Fruit fly (Drosophila melanogaster): ENCODE data around the gene CG11638.

The CG11638 gene

dm6 chrX:1026511-1026910, at the start of gene CG11638, which contains the start of the genes CG32814 and CG3021 (continued):
- TF ChIP-seq row (GFP tag; IDR thresholded peaks at IDR 0.05), result no peak; the same call in 2 of the 3 replicates
- no peak for TF ChIP-seq CG18764 (GFP tag; optimal IDR thresholded peaks at IDR 0.05)
- TF ChIP-seq CG31365 (tag; optimal IDR thresholded peaks at IDR 0.05), result peak; percentile 37
- TF ChIP-seq vnd (GFP tag; IDR thresholded peaks at IDR 0.05; ENCODE audit: partially characterized antibody), result no peak
- no peak for TF ChIP-seq dysf (GFP tag; IDR thresholded peaks at IDR 0.05)
- TF ChIP-seq CG7271 (tag; optimal IDR thresholded peaks at IDR 0.05), result no peak
- TF ChIP-seq ac (GFP tag; optimal IDR thresholded peaks at IDR 0.05), result no peak
- TF ChIP-seq fd102C (GFP tag; optimal IDR thresholded peaks at IDR 0.05), result no peak
- peak; percentile 46; the same call in 1 of the 2 replicates for TF ChIP-seq chm (GFP tag; IDR thresholded peaks at IDR 0.05)
- TF ChIP-seq Dfd (GFP tag; optimal IDR thresholded peaks at IDR 0.05), result no peak
- TF ChIP-seq CG3838 (GFP tag; optimal IDR thresholded peaks at IDR 0.05), result no peak
- no peak for TF ChIP-seq croc (GFP tag; conservative IDR thresholded peaks at IDR 0.05)
- peak; percentile 34 for TF ChIP-seq nmo (GFP tag; optimal IDR thresholded peaks at IDR 0.05)
- TF ChIP-seq CG10274 (GFP tag; optimal IDR thresholded peaks at IDR 0.05), result no peak
- TF ChIP-seq Poxn (GFP tag; IDR thresholded peaks at IDR 0.05), result no peak
- peak; percentile 2 for TF ChIP-seq CG6765 (GFP tag; optimal IDR thresholded peaks at IDR 0.05)
- TF ChIP-seq stc (GFP tag; IDR thresholded peaks at IDR 0.05), result no peak
- TF ChIP-seq Lim3 (GFP tag; IDR thresholded peaks at IDR 0.05), result no peak
- TF ChIP-seq CG17612 (GFP tag; IDR thresholded peaks at IDR 0.05), result no peak
- TF ChIP-seq CG12942 (GFP tag; optimal IDR thresholded peaks at IDR 0.05), result no peak
- TF ChIP-seq shn (GFP tag; optimal IDR thresholded peaks at IDR 0.05), result no peak
- TF ChIP-seq Hr51 (GFP tag; optimal IDR thresholded peaks at IDR 0.05), result peak in 1 of 2 experiments; percentile 25
- no peak for TF ChIP-seq Dad (GFP tag; optimal IDR thresholded peaks at IDR 0.05)
- TF ChIP-seq CG5180 (GFP tag; optimal IDR thresholded peaks at IDR 0.05), result no peak
- TF ChIP-seq CG12744 (GFP tag; optimal IDR thresholded peaks at IDR 0.05), result no peak
- no peak for TF ChIP-seq CG16815 (GFP tag; optimal IDR thresholded peaks at IDR 0.05)
- no peak for TF ChIP-seq CG1529 (GFP tag; optimal IDR thresholded peaks at IDR 0.05)
- TF ChIP-seq CG13296 (GFP tag; optimal IDR thresholded peaks at IDR 0.05), result peak; percentile 5
- TF ChIP-seq btn (GFP tag; optimal IDR thresholded peaks at IDR 0.05), result no peak
- TF ChIP-seq CG10959 (GFP tag; IDR thresholded peaks at IDR 0.05), result no peak
- no peak for TF ChIP-seq CG4404 (GFP tag; IDR thresholded peaks at IDR 0.05)
- no peak for TF ChIP-seq chif (GFP tag; optimal IDR thresholded peaks at IDR 0.05)
- no peak for TF ChIP-seq CG43689 (GFP tag; IDR thresholded peaks at IDR 0.05)
- no peak for TF ChIP-seq usp (GFP tag; optimal IDR thresholded peaks at IDR 0.05)
- no peak for TF ChIP-seq Dip2 (GFP tag; IDR thresholded peaks at IDR 0.05)
- TF ChIP-seq CG6175 (GFP tag; IDR thresholded peaks at IDR 0.05), result no peak
- TF ChIP-seq pnt (GFP tag; optimal IDR thresholded peaks at IDR 0.05), result no peak
- TF ChIP-seq tx (GFP tag; optimal IDR thresholded peaks at IDR 0.05), result no peak
- peak; percentile 10 for TF ChIP-seq salm (tag; optimal IDR thresholded peaks at IDR 0.05)
- TF ChIP-seq Nf-YA (GFP tag; IDR thresholded peaks at IDR 0.05), result no peak
- no peak for TF ChIP-seq CG9215 (GFP tag; IDR thresholded peaks at IDR 0.05)
- TF ChIP-seq vfl (GFP tag; optimal IDR thresholded peaks at IDR 0.05), result no peak
- TF ChIP-seq slbo (GFP tag; IDR thresholded peaks at IDR 0.05), result no peak
- peak; percentile 14 for TF ChIP-seq unpg (GFP tag; optimal IDR thresholded peaks at IDR 0.05)
- TF ChIP-seq D19A (tag; optimal IDR thresholded peaks at IDR 0.05), result no peak
- no peak for TF ChIP-seq CG12299 (tag; optimal IDR thresholded peaks at IDR 0.05)
- no peak for TF ChIP-seq Nf-YB (GFP tag; optimal IDR thresholded peaks at IDR 0.05)
- TF ChIP-seq trh (GFP tag; optimal IDR thresholded peaks at IDR 0.05), result no peak
- peak; percentile 23 for TF ChIP-seq kni (GFP tag; optimal IDR thresholded peaks at IDR 0.05)
- TF ChIP-seq Hr39 (optimal IDR thresholded peaks at IDR 0.05), result no peak
- TF ChIP-seq sob (GFP tag; IDR thresholded peaks at IDR 0.05), result no peak; the same call in 1 of the 2 replicates
- 0 out of 2 replicates have a peak, but pooled peaks have one; percentile 15 for TF ChIP-seq Rfx (GFP tag; IDR thresholded peaks at IDR 0.05)
- no peak for TF ChIP-seq Dbx (GFP tag; IDR thresholded peaks at IDR 0.05)
